Worm (Caenorhabditis elegans): ENCODE measurements around the gene srh-76.

The srh-76 gene

ce11 chrV:5836616-5836982 lies 3.0 kb downstream of the srh-76 start, which contains the start of gene col-140:
Gene col-140, minus strand, starts transcription at chrV:5836834.
- TF ChIP-seq lin-40 (tag; optimal IDR thresholded peaks at IDR 0.05) = peak; percentile 51
- no peak for TF ChIP-seq ceh-100 (GFP tag; IDR thresholded peaks at IDR 0.05)

ce11 chrV:5838576-5839366 lies 5.1 kb downstream of the srh-76 start, which contains the start of gene F26F12.2:
Gene F26F12.2, minus strand, starts transcription at chrV:5838613.
- no peak for TF ChIP-seq mes-4 (tag; optimal IDR thresholded peaks at IDR 0.05)
- TF ChIP-seq lsy-27 (tag; optimal IDR thresholded peaks at IDR 0.05; ENCODE audit: borderline replicate concordance, insufficient read depth) = no peak
- TF ChIP-seq F57C9.4 (tag; optimal IDR thresholded peaks at IDR 0.05) = peak; percentile 46
- TF ChIP-seq B0336.3 (GFP tag; IDR thresholded peaks at IDR 0.05) = no peak
- 0 out of 2 replicates have a peak, but pooled peaks have one; percentile 56 for TF ChIP-seq Y95B8A.8 (GFP tag; IDR thresholded peaks at IDR 0.05)
- TF ChIP-seq ztf-28 (GFP tag; IDR thresholded peaks at IDR 0.05) = peak; percentile 10; the same call in 1 of the 2 replicates
- TF ChIP-seq lin-26 (GFP tag; IDR thresholded peaks at IDR 0.05) = no peak
- peak; percentile 48 for TF ChIP-seq repo-1 (tag; optimal IDR thresholded peaks at IDR 0.05)
- TF ChIP-seq lin-40 (tag; optimal IDR thresholded peaks at IDR 0.05) = peak; percentile 50
- TF ChIP-seq attf-5 (GFP tag; optimal IDR thresholded peaks at IDR 0.05) = peak; percentile 43
- no peak for TF ChIP-seq unc-130 (GFP tag; optimal IDR thresholded peaks at IDR 0.05)
- peak; percentile 26 for TF ChIP-seq fkh-3 (tag; optimal IDR thresholded peaks at IDR 0.05)
- 0 out of 2 replicates have a peak, but pooled peaks have one; percentile 4 for TF ChIP-seq madf-6 (GFP tag; IDR thresholded peaks at IDR 0.05)
- peak; percentile 75 for TF ChIP-seq ZK185.1 (tag; optimal IDR thresholded peaks at IDR 0.05; ENCODE audit: poor library complexity, severe bottlenecking)
- TF ChIP-seq cebp-2 (GFP tag; IDR thresholded peaks at IDR 0.05) = 0 out of 2 replicates have a peak, but pooled peaks have one; percentile 41
- TF ChIP-seq cebp-1 (GFP tag; IDR thresholded peaks at IDR 0.05) = no peak; the same call in none of the 2 replicates
- TF ChIP-seq cebp-1 (tag; optimal IDR thresholded peaks at IDR 0.05) = peak; percentile 69
- TF ChIP-seq ama-1 (optimal IDR thresholded peaks at IDR 0.05) = peak; percentile 47
- TF ChIP-seq ama-1 (GFP tag; optimal IDR thresholded peaks at IDR 0.05) = no peak
- 0 out of 2 replicates have a peak, but pooled peaks have one; percentile 43 for TF ChIP-seq F37B4.10 (GFP tag; IDR thresholded peaks at IDR 0.05)
- TF ChIP-seq atf-7 (tag; optimal IDR thresholded peaks at IDR 0.05) = peak; percentile 19
- TF ChIP-seq hsf-1 (GFP tag; IDR thresholded peaks at IDR 0.05) = peak; percentile 8; the same call in 1 of the 2 replicates
- peak; percentile 77 for TF ChIP-seq mel-28 (tag; optimal IDR thresholded peaks at IDR 0.05; ENCODE audit: borderline replicate concordance)
- TF ChIP-seq chd-7 (tag; optimal IDR thresholded peaks at IDR 0.05) = peak; percentile 25

ce11 chrV:5840939-5841338 lies 7.3 kb downstream of the srh-76 start:
- TF ChIP-seq let-526 (GFP tag; IDR thresholded peaks at IDR 0.05) (no peak), snpc-3.4 (tag; optimal IDR thresholded peaks at IDR 0.05) (no peak), nhr-179 (tag; optimal IDR thresholded peaks at IDR 0.05) (no peak), ZK185.1 (tag; optimal IDR thresholded peaks at IDR 0.05; ENCODE audit: poor library complexity, severe bottlenecking) (no peak), sdz-38 (tag; optimal IDR thresholded peaks at IDR 0.05) (no peak), ztf-18 (tag; optimal IDR thresholded peaks at IDR 0.05) (no peak), F49E8.2 (tag; optimal IDR thresholded peaks at IDR 0.05; ENCODE audit: insufficient read depth) (no peak), die-1 (tag; optimal IDR thresholded peaks at IDR 0.05) (no peak), F55B11.4 (tag; optimal IDR thresholded peaks at IDR 0.05; ENCODE audit: borderline replicate concordance, insufficient read depth) (no peak), T07F8.4 (tag; optimal IDR thresholded peaks at IDR 0.05) (no peak), madf-8 (GFP tag; conservative IDR thresholded peaks at IDR 0.05) (no peak), K11D2.4 (GFP tag; IDR thresholded peaks at IDR 0.05) (peak; percentile 18; the same call in 1 of the 2 replicates), K12H6.12 (tag; optimal IDR thresholded peaks at IDR 0.05) (no peak), pbrm-1 (GFP tag; IDR thresholded peaks at IDR 0.05) (no peak), lin-40 (tag; optimal IDR thresholded peaks at IDR 0.05) (no peak), C17E4.6 (GFP tag; IDR thresholded peaks at IDR 0.05) (no peak), mel-28 (tag; optimal IDR thresholded peaks at IDR 0.05; ENCODE audit: borderline replicate concordance) (peak; percentile 1), nhr-80 (tag; optimal IDR thresholded peaks at IDR 0.05) (no peak), snpc-4 (GFP tag; optimal IDR thresholded peaks at IDR 0.05) (no peak), snpc-4 (tag; optimal IDR thresholded peaks at IDR 0.05) (no peak), nhr-120 (GFP tag; IDR thresholded peaks at IDR 0.05) (no peak), bed-2 (GFP tag; IDR thresholded peaks at IDR 0.05) (no peak), lin-35 (GFP tag; optimal IDR thresholded peaks at IDR 0.05) (peak in 1 of 3 experiments; percentile 10)
